Worm (Caenorhabditis elegans): ENCODE data around the gene gly-3.

- TF ChIP-seq alr-1 (tag; optimal IDR thresholded peaks at IDR 0.05) = no peak
- TF ChIP-seq zag-1 (tag; optimal IDR thresholded peaks at IDR 0.05) = no peak
- no peak for TF ChIP-seq mbf-1 (tag; optimal IDR thresholded peaks at IDR 0.05)
- no peak for TF ChIP-seq ama-1 (optimal IDR thresholded peaks at IDR 0.05)
- TF ChIP-seq lin-13 (GFP tag; optimal IDR thresholded peaks at IDR 0.05) = no peak
- no peak for TF ChIP-seq elt-1 (tag; optimal IDR thresholded peaks at IDR 0.05)
- no peak for TF ChIP-seq nhr-6 (tag; optimal IDR thresholded peaks at IDR 0.05)
- no peak for TF ChIP-seq lsy-2 (tag; optimal IDR thresholded peaks at IDR 0.05)
- TF ChIP-seq nhr-11 (tag; optimal IDR thresholded peaks at IDR 0.05) = no peak
- no peak for TF ChIP-seq ceh-82 (tag; optimal IDR thresholded peaks at IDR 0.05)
Measured at ce11 chrIII:7878852-7879329, 38.7 kb downstream of the gly-3 start, which contains the start of gene sup-18.
